Comparison of ENCODE assay signal across 1 fruit fly cellular context in the genomic region with DNA sequence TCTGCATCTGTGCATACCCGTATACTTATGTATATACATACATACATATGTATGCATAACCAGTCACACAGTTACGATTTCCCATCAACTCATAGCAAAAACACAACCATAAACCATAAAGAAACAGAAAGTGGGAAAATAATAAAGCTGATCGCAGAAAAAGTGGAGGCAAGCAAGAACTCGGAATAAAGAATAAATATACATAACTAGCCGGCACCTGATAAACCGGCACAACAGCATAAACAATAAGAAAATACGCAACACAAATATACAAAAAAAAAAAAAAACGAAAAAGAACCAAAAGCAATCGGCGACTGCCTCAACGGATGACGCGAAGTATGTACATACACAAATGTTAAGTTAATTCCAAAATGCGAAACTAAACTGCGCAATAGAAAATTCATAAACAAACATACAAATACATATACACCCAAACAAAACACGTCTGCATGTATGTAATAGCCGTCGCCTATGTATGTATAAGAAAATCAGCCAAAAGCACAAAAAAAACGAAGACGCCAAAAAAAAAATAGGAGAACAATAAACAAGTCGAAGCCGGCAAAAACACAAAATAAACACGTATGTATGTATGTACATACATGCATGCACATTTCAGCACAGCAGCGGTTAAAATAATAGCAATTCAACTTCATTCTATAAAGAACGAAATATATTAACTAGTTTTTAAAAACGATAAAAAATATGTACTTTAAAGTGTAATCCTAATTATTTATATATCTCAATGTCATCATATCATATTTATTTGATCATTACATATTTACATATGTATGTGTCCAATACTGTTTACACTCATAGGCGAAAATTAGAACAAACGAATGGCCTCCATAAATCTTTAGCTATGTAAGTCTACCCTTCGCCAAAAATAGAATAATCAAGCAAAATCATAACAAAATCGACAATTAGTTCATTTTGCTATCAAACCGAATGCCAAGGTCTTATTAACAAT.
A peak's percentile ranks its signal among the peaks of the same experiment; 100 is the strongest.
TF ChIP-seq lines count a peak whose summit lies in the region.

No protein-coding gene starts in this region.

TF ChIP-seq in whole organism, embryonic, 481 proteins besides CTCF, POLR2A, EP300 and RAD21 (continued from another document and continues in another):
- peak; percentile 73 for TF ChIP-seq CG4730 (GFP tag; IDR thresholded peaks at IDR 0.05; lab: Robert Waterston, UW)
- peak; percentile 9 for TF ChIP-seq twi (tag; optimal IDR thresholded peaks at IDR 0.05; lab: Kevin White, UChicago)
- no peak for TF ChIP-seq Dip2 (GFP tag; IDR thresholded peaks at IDR 0.05; lab: Robert Waterston, UW)
- TF ChIP-seq CG18476 (GFP tag; optimal IDR thresholded peaks at IDR 0.05; lab: Kevin White, UChicago): peak; percentile 41
- TF ChIP-seq CG7987 (GFP tag; optimal IDR thresholded peaks at IDR 0.05; lab: Kevin White, UChicago): peak; percentile 2
- TF ChIP-seq CG6765 (GFP tag; optimal IDR thresholded peaks at IDR 0.05; lab: Kevin White, UChicago): peak; percentile 22
- peak in 1 of 2 experiments; percentile 26 for TF ChIP-seq Hr78 (GFP tag; optimal IDR thresholded peaks at IDR 0.05; lab: Kevin White, UChicago)
- TF ChIP-seq maf-S (GFP tag; optimal IDR thresholded peaks at IDR 0.05; lab: Kevin White, UChicago): no peak
- TF ChIP-seq ab (GFP tag; optimal IDR thresholded peaks at IDR 0.05; lab: Kevin White, UChicago): no peak
- peak; percentile 76 for TF ChIP-seq E2f1 (GFP tag; IDR thresholded peaks at IDR 0.05; lab: Robert Waterston, UW)
- TF ChIP-seq CG15011 (GFP tag; optimal IDR thresholded peaks at IDR 0.05; lab: Kevin White, UChicago): peak; percentile 57
- peak; percentile 53; the same call in 2 of the 3 replicates for TF ChIP-seq B-H1 (GFP tag; IDR thresholded peaks at IDR 0.05; lab: Robert Waterston, UW)
- peak; percentile 81 for TF ChIP-seq CG9727 (GFP tag; optimal IDR thresholded peaks at IDR 0.05; lab: Kevin White, UChicago)
- TF ChIP-seq dm (GFP tag; optimal IDR thresholded peaks at IDR 0.05; lab: Kevin White, UChicago): no peak
- peak; percentile 58 for TF ChIP-seq CG31224 (GFP tag; IDR thresholded peaks at IDR 0.05; lab: Robert Waterston, UW)
- peak; percentile 61 for TF ChIP-seq sd (tag; optimal IDR thresholded peaks at IDR 0.05; lab: Kevin White, UChicago)
- TF ChIP-seq CG14710 (tag; optimal IDR thresholded peaks at IDR 0.05; lab: Kevin White, UChicago): peak; percentile 38
- TF ChIP-seq fd64A (GFP tag; optimal IDR thresholded peaks at IDR 0.05; lab: Kevin White, UChicago): no peak
- TF ChIP-seq lbe (GFP tag; optimal IDR thresholded peaks at IDR 0.05; lab: Kevin White, UChicago): no peak
- TF ChIP-seq crol (GFP tag; IDR thresholded peaks at IDR 0.05; lab: Robert Waterston, UW): no peak
- no peak for TF ChIP-seq CG15696 (tag; optimal IDR thresholded peaks at IDR 0.05; lab: Kevin White, UChicago)
- no peak for TF ChIP-seq corto (GFP tag; optimal IDR thresholded peaks at IDR 0.05; lab: Kevin White, UChicago)
- TF ChIP-seq lola (GFP tag; optimal IDR thresholded peaks at IDR 0.05; lab: Kevin White, UChicago): peak in 1 of 3 experiments; percentile 25
- no peak for TF ChIP-seq CG5953 (GFP tag; IDR thresholded peaks at IDR 0.05; lab: Robert Waterston, UW)
- no peak for TF ChIP-seq Dp (GFP tag; optimal IDR thresholded peaks at IDR 0.05; lab: Kevin White, UChicago)
- TF ChIP-seq CG12104 (GFP tag; optimal IDR thresholded peaks at IDR 0.05; lab: Kevin White, UChicago): peak; percentile 50
- no peak for TF ChIP-seq CG3065 (GFP tag; optimal IDR thresholded peaks at IDR 0.05; lab: Kevin White, UChicago)
- TF ChIP-seq jumu (GFP tag; optimal IDR thresholded peaks at IDR 0.05; lab: Kevin White, UChicago): no peak
- TF ChIP-seq lilli (GFP tag; optimal IDR thresholded peaks at IDR 0.05; lab: Kevin White, UChicago): peak; percentile 57
- no peak for TF ChIP-seq nerfin-2 (GFP tag; IDR thresholded peaks at IDR 0.05; lab: Robert Waterston, UW; ENCODE audit: partially characterized antibody)
- no peak; the same call in 1 of the 2 replicates for TF ChIP-seq Nf-YA (GFP tag; IDR thresholded peaks at IDR 0.05; lab: Robert Waterston, UW)
- peak; percentile 59 for TF ChIP-seq rib (GFP tag; IDR thresholded peaks at IDR 0.05; lab: Robert Waterston, UW)
- no peak for TF ChIP-seq tup (GFP tag; optimal IDR thresholded peaks at IDR 0.05; lab: Kevin White, UChicago)
- no peak for TF ChIP-seq Ets65A (GFP tag; lab: Kevin White, UChicago)
- TF ChIP-seq ind (GFP tag; optimal IDR thresholded peaks at IDR 0.05; lab: Kevin White, UChicago): peak; percentile 58
- TF ChIP-seq zen2 (GFP tag; IDR thresholded peaks at IDR 0.05; lab: Robert Waterston, UW; ENCODE audit: partially characterized antibody): no peak
- TF ChIP-seq Dll (GFP tag; IDR thresholded peaks at IDR 0.05; lab: Robert Waterston, UW; ENCODE audit: partially characterized antibody): no peak
- TF ChIP-seq hth (optimal IDR thresholded peaks at IDR 0.05; lab: Kevin White, UChicago): no peak
- peak; percentile 25; the same call in 1 of the 2 replicates for TF ChIP-seq CG17612 (GFP tag; IDR thresholded peaks at IDR 0.05; lab: Robert Waterston, UW)
- peak; percentile 12 for TF ChIP-seq CG4854 (GFP tag; optimal IDR thresholded peaks at IDR 0.05; lab: Kevin White, UChicago)
- TF ChIP-seq dan (GFP tag; IDR thresholded peaks at IDR 0.05; lab: Robert Waterston, UW): no peak
- no peak for TF ChIP-seq CG17912 (GFP tag; optimal IDR thresholded peaks at IDR 0.05; lab: Kevin White, UChicago)
- peak; percentile 3 for TF ChIP-seq CG13894 (tag; optimal IDR thresholded peaks at IDR 0.05; lab: Kevin White, UChicago)
- peak; percentile 33 for TF ChIP-seq CG5180 (GFP tag; optimal IDR thresholded peaks at IDR 0.05; lab: Kevin White, UChicago)
- TF ChIP-seq CG10209 (GFP tag; optimal IDR thresholded peaks at IDR 0.05; lab: Kevin White, UChicago): peak; percentile 69
- TF ChIP-seq Sox102F (GFP tag; optimal IDR thresholded peaks at IDR 0.05; lab: Kevin White, UChicago): peak; percentile 69
- 0 out of 2 replicates have a peak, but pooled peaks have one; percentile 75 for TF ChIP-seq ranshi (GFP tag; IDR thresholded peaks at IDR 0.05; lab: Robert Waterston, UW)
- TF ChIP-seq CG5245 (GFP tag; optimal IDR thresholded peaks at IDR 0.05; lab: Kevin White, UChicago): no peak
- peak; percentile 87 for TF ChIP-seq gem (tag; optimal IDR thresholded peaks at IDR 0.05; lab: Kevin White, UChicago)
- TF ChIP-seq Doc2 (GFP tag; IDR thresholded peaks at IDR 0.05; lab: Robert Waterston, UW): no peak
- TF ChIP-seq CG17829 (tag; optimal IDR thresholded peaks at IDR 0.05; lab: Kevin White, UChicago): peak; percentile 64
- peak; percentile 47 to 52 for TF ChIP-seq dpn (GFP tag; optimal IDR thresholded peaks at IDR 0.05; lab: Kevin White, UChicago)
- no peak for TF ChIP-seq pan (optimal IDR thresholded peaks at IDR 0.05; lab: Kevin White, UChicago)
- peak in 1 of 2 experiments; percentile 86 for TF ChIP-seq pan (GFP tag; optimal IDR thresholded peaks at IDR 0.05 in 1 of 2, IDR thresholded peaks at IDR 0.05 in 1 of 2)
- no peak for TF ChIP-seq CG6654 (GFP tag; optimal IDR thresholded peaks at IDR 0.05; lab: Kevin White, UChicago)
- TF ChIP-seq CG8478 (optimal IDR thresholded peaks at IDR 0.05; lab: Kevin White, UChicago): no peak
- no peak for TF ChIP-seq CG15479 (GFP tag; optimal IDR thresholded peaks at IDR 0.05; lab: Kevin White, UChicago)
- no peak for TF ChIP-seq croc (GFP tag; conservative IDR thresholded peaks at IDR 0.05; lab: Robert Waterston, UW)
- TF ChIP-seq tio (GFP tag; optimal IDR thresholded peaks at IDR 0.05; lab: Kevin White, UChicago): peak; percentile 59
- peak; percentile 12 for TF ChIP-seq CG7786 (GFP tag; optimal IDR thresholded peaks at IDR 0.05; lab: Kevin White, UChicago)
- no peak for TF ChIP-seq CG10565 (GFP tag; optimal IDR thresholded peaks at IDR 0.05; lab: Kevin White, UChicago)
- no peak for TF ChIP-seq CG17568 (GFP tag; optimal IDR thresholded peaks at IDR 0.05; lab: Kevin White, UChicago)
- TF ChIP-seq pros (GFP tag; optimal IDR thresholded peaks at IDR 0.05; lab: Kevin White, UChicago): no peak
- peak; percentile 37; the same call in 1 of the 2 replicates for TF ChIP-seq CG10321 (GFP tag; IDR thresholded peaks at IDR 0.05; lab: Robert Waterston, UW)
- no peak for TF ChIP-seq mld (GFP tag; IDR thresholded peaks at IDR 0.05; lab: Robert Waterston, UW; ENCODE audit: partially characterized antibody)
- TF ChIP-seq Myb (GFP tag; optimal IDR thresholded peaks at IDR 0.05; lab: Kevin White, UChicago): peak; percentile 7
- no peak for TF ChIP-seq pb (GFP tag; optimal IDR thresholded peaks at IDR 0.05; lab: Kevin White, UChicago)
- TF ChIP-seq CG34376 (GFP tag; optimal IDR thresholded peaks at IDR 0.05; lab: Kevin White, UChicago): no peak
- peak; percentile 76 for TF ChIP-seq cwo (GFP tag; optimal IDR thresholded peaks at IDR 0.05; lab: Kevin White, UChicago)
- no peak for TF ChIP-seq CG10959 (GFP tag; IDR thresholded peaks at IDR 0.05; lab: Robert Waterston, UW)
- peak; percentile 80 for TF ChIP-seq CG14014 (GFP tag; IDR thresholded peaks at IDR 0.05; lab: Robert Waterston, UW)
- peak; percentile 45 for TF ChIP-seq CHES-1-like (GFP tag; optimal IDR thresholded peaks at IDR 0.05; lab: Kevin White, UChicago)
- no peak for TF ChIP-seq NK7.1 (GFP tag; optimal IDR thresholded peaks at IDR 0.05; lab: Kevin White, UChicago)
- TF ChIP-seq Oaz (GFP tag; IDR thresholded peaks at IDR 0.05; lab: Robert Waterston, UW): peak; percentile 54; the same call in 1 of the 2 replicates
- no peak for TF ChIP-seq CG31365 (tag; optimal IDR thresholded peaks at IDR 0.05; lab: Kevin White, UChicago)
- peak; percentile 86 for TF ChIP-seq grau (tag; optimal IDR thresholded peaks at IDR 0.05; lab: Kevin White, UChicago)
- no peak for TF ChIP-seq CG4707 (GFP tag; optimal IDR thresholded peaks at IDR 0.05; lab: Kevin White, UChicago)
- no peak for TF ChIP-seq CG6272 (GFP tag; IDR thresholded peaks at IDR 0.05; lab: Robert Waterston, UW)
- no peak for TF ChIP-seq pita (GFP tag; optimal IDR thresholded peaks at IDR 0.05; lab: Kevin White, UChicago)
- TF ChIP-seq crc (GFP tag; optimal IDR thresholded peaks at IDR 0.05; lab: Kevin White, UChicago): peak; percentile 41
- TF ChIP-seq abd-A (tag; optimal IDR thresholded peaks at IDR 0.05; lab: Kevin White, UChicago): no peak
- no peak for TF ChIP-seq CG1832 (GFP tag; optimal IDR thresholded peaks at IDR 0.05; lab: Kevin White, UChicago)
- no peak for TF ChIP-seq CG8359 (GFP tag; optimal IDR thresholded peaks at IDR 0.05; lab: Kevin White, UChicago; ENCODE audit: borderline replicate concordance)
- TF ChIP-seq CG6175 (GFP tag; IDR thresholded peaks at IDR 0.05; lab: Robert Waterston, UW): no peak
- TF ChIP-seq fd3F (GFP tag; optimal IDR thresholded peaks at IDR 0.05; lab: Kevin White, UChicago): peak; percentile 58
- peak; percentile 82 for TF ChIP-seq sqz (GFP tag; optimal IDR thresholded peaks at IDR 0.05; lab: Kevin White, UChicago)
- peak; percentile 26 for TF ChIP-seq CG6254 (GFP tag; optimal IDR thresholded peaks at IDR 0.05; lab: Kevin White, UChicago)
- TF ChIP-seq trh (GFP tag; optimal IDR thresholded peaks at IDR 0.05; lab: Kevin White, UChicago): peak; percentile 42
- TF ChIP-seq tll (GFP tag; optimal IDR thresholded peaks at IDR 0.05; lab: Kevin White, UChicago): no peak
- TF ChIP-seq CG17359 (tag; optimal IDR thresholded peaks at IDR 0.05; lab: Kevin White, UChicago): peak; percentile 66
- peak; percentile 70 for TF ChIP-seq CG13296 (GFP tag; optimal IDR thresholded peaks at IDR 0.05; lab: Kevin White, UChicago)
- TF ChIP-seq CG11723 (GFP tag; optimal IDR thresholded peaks at IDR 0.05; lab: Kevin White, UChicago): no peak
- TF ChIP-seq dysf (GFP tag; IDR thresholded peaks at IDR 0.05; lab: Robert Waterston, UW): peak; percentile 86; the same call in 2 of the 3 replicates
- TF ChIP-seq CG12659 (GFP tag; optimal IDR thresholded peaks at IDR 0.05; lab: Kevin White, UChicago): peak; percentile 74
- peak; percentile 78 for TF ChIP-seq unpg (GFP tag; optimal IDR thresholded peaks at IDR 0.05; lab: Kevin White, UChicago)
- peak; percentile 8 for TF ChIP-seq tin (GFP tag; optimal IDR thresholded peaks at IDR 0.05; lab: Kevin White, UChicago)
- TF ChIP-seq CG4820 (GFP tag; optimal IDR thresholded peaks at IDR 0.05; lab: Kevin White, UChicago): peak; percentile 44
- TF ChIP-seq CG12155 (GFP tag; optimal IDR thresholded peaks at IDR 0.05; lab: Kevin White, UChicago): peak; percentile 56
- peak; percentile 89 for TF ChIP-seq CG2678 (tag; optimal IDR thresholded peaks at IDR 0.05; lab: Kevin White, UChicago)
- no peak for TF ChIP-seq NC2β (GFP tag; optimal IDR thresholded peaks at IDR 0.05; lab: Kevin White, UChicago)
- no peak for TF ChIP-seq CG4282 (GFP tag; optimal IDR thresholded peaks at IDR 0.05; lab: Kevin White, UChicago)
- no peak for TF ChIP-seq Hr39 (optimal IDR thresholded peaks at IDR 0.05; lab: Kevin White, UChicago)
- peak in 1 of 2 experiments; percentile 39 for TF ChIP-seq eve (GFP tag; optimal IDR thresholded peaks at IDR 0.05; lab: Kevin White, UChicago)
- peak; percentile 58; the same call in 2 of the 3 replicates for TF ChIP-seq CG14050 (GFP tag; IDR thresholded peaks at IDR 0.05; lab: Robert Waterston, UW)
- peak; percentile 5 for TF ChIP-seq CG16863 (GFP tag; optimal IDR thresholded peaks at IDR 0.05; lab: Kevin White, UChicago)
- no peak for TF ChIP-seq grn (GFP tag; optimal IDR thresholded peaks at IDR 0.05; lab: Kevin White, UChicago)
- TF ChIP-seq Blimp-1 (GFP tag; optimal IDR thresholded peaks at IDR 0.05; lab: Kevin White, UChicago): peak; percentile 51
- TF ChIP-seq CG4328 (GFP tag; optimal IDR thresholded peaks at IDR 0.05; lab: Kevin White, UChicago): no peak
- no peak for TF ChIP-seq stwl (tag; optimal IDR thresholded peaks at IDR 0.05; lab: Kevin White, UChicago)
- TF ChIP-seq Xbp1 (GFP tag; optimal IDR thresholded peaks at IDR 0.05; lab: Kevin White, UChicago): peak; percentile 42
- TF ChIP-seq gcm2 (GFP tag; optimal IDR thresholded peaks at IDR 0.05; lab: Kevin White, UChicago): peak; percentile 1
- TF ChIP-seq gce (GFP tag; IDR thresholded peaks at IDR 0.05; lab: Robert Waterston, UW): peak; percentile 48; the same call in 1 of the 3 replicates
- peak; percentile 21 for TF ChIP-seq Chrac-16 (GFP tag; optimal IDR thresholded peaks at IDR 0.05; lab: Kevin White, UChicago)
- no peak for TF ChIP-seq ATbp (GFP tag; optimal IDR thresholded peaks at IDR 0.05; lab: Kevin White, UChicago)
- 0 out of 3 replicates have a peak, but pooled peaks have one; percentile 39 for TF ChIP-seq CG2889 (GFP tag; IDR thresholded peaks at IDR 0.05; lab: Robert Waterston, UW)
- TF ChIP-seq Hmr (GFP tag; optimal IDR thresholded peaks at IDR 0.05; lab: Kevin White, UChicago): peak; percentile 81
- no peak for TF ChIP-seq Neu2 (GFP tag; optimal IDR thresholded peaks at IDR 0.05; lab: Kevin White, UChicago; ENCODE audit: borderline replicate concordance)
- peak; percentile 72 for TF ChIP-seq seq (GFP tag; IDR thresholded peaks at IDR 0.05; lab: Robert Waterston, UW)
- no peak for TF ChIP-seq wek (GFP tag; optimal IDR thresholded peaks at IDR 0.05; lab: Kevin White, UChicago)
